Worm (Caenorhabditis elegans) whole organism, early embryonic: ENCODE measurements around the gene lgc-31.

ENCODE experiments used
- B0310.2 ChIP-seq: sonication (generic microtip); optimal IDR thresholded peaks from 2 replicates; lab custom pipeline; 2016; ENCODE audit warnings: mild to moderate bottlenecking, missing genetic modification characterization, missing compliant biosample characterization
- F13C5.2 ChIP-seq: sonication (generic microtip); optimal IDR thresholded peaks from 2 replicates; lab custom pipeline; 2017; ENCODE audit warnings: mild to moderate bottlenecking, missing genetic modification characterization, inconsistent platforms, missing compliant biosample characterization
- aly-1 ChIP-seq: sonication (generic microtip); optimal IDR thresholded peaks from 2 replicates; lab custom pipeline; 2016; ENCODE audit warnings: missing genetic modification characterization, missing compliant biosample characterization
- ama-1 ChIP-seq: fragments of 150-350 bp; optimal IDR thresholded peaks from 2 replicates; lab custom pipeline; 2014
- ceh-13 ChIP-seq: fragments of 200-800 bp; sonication (Bioruptor generic); optimal IDR thresholded peaks from 2 replicates; lab custom pipeline; 2018; ENCODE audit warnings: mild to moderate bottlenecking, missing genetic modification characterization, missing compliant biosample characterization
- ceh-36 ChIP-seq: sonication (generic microtip); optimal IDR thresholded peaks from 2 replicates; lab custom pipeline; 2016; ENCODE audit warnings: missing genetic modification characterization, inconsistent platforms, missing compliant biosample characterization
- ets-7 ChIP-seq: sonication (generic microtip); optimal IDR thresholded peaks from 2 replicates; lab custom pipeline; 2016; ENCODE audit warnings: missing genotype, missing genetic modification characterization, missing compliant biosample characterization
- flt-1 ChIP-seq: fragments of 200-800 bp; sonication (Bioruptor generic); IDR thresholded peaks from 2 replicates; pipeline ENCODE4 v1.3.6; 2022; ENCODE audit warnings: missing genetic modification characterization, missing compliant biosample characterization
- hmbx-1 ChIP-seq: sonication (generic microtip); optimal IDR thresholded peaks from 2 replicates; lab custom pipeline; 2016; ENCODE audit warnings: mild to moderate bottlenecking, missing genetic modification characterization, missing compliant biosample characterization
- hmg-4 ChIP-seq: fragments of 200-800 bp; sonication (Bioruptor generic); optimal IDR thresholded peaks from 2 replicates; lab custom pipeline; 2018; ENCODE audit warnings: mild to moderate bottlenecking, missing genetic modification characterization, missing compliant biosample characterization
- hnd-1 ChIP-seq: sonication (generic microtip); optimal IDR thresholded peaks from 2 replicates; lab custom pipeline; 2016; ENCODE audit warnings: missing genetic modification characterization, missing compliant biosample characterization
- pes-1 ChIP-seq: fragments of 200-800 bp; sonication (Bioruptor generic); IDR thresholded peaks from 2 replicates; pipeline ENCODE4 v1.3.6; 2022; ENCODE audit warnings: missing genetic modification reagents, missing genetic modification characterization, missing compliant biosample characterization
- scrt-1 ChIP-seq: fragments of 200-800 bp; sonication (Bioruptor generic); IDR thresholded peaks from 2 replicates; pipeline ENCODE4 v1.3.6; 2022; ENCODE audit warnings: missing genetic modification characterization, missing compliant biosample characterization
- sea-1 ChIP-seq: fragments of 200-800 bp; sonication (Bioruptor generic); conservative IDR thresholded peaks from 2 replicates; pipeline ENCODE4 v1.3.6; 2022; ENCODE audit warnings: missing genetic modification characterization, missing compliant biosample characterization
- tbx-11 ChIP-seq: fragments of 200-800 bp; sonication (Bioruptor generic); IDR thresholded peaks from 2 replicates; pipeline ENCODE4 v1.3.6; 2022; ENCODE audit warnings: missing genetic modification characterization, missing compliant biosample characterization
- tbx-37 ChIP-seq: fragments of 200-800 bp; sonication (Bioruptor generic); conservative IDR thresholded peaks from 2 replicates; pipeline ENCODE4 v1.3.6; 2022; ENCODE audit warnings: missing genetic modification reagents, missing genetic modification characterization, missing compliant biosample characterization
- tra-4 ChIP-seq: sonication (generic microtip); optimal IDR thresholded peaks from 2 replicates; lab custom pipeline; 2017; ENCODE audit warnings: missing genetic modification characterization, missing compliant biosample characterization

Gene lgc-31

DNA sequence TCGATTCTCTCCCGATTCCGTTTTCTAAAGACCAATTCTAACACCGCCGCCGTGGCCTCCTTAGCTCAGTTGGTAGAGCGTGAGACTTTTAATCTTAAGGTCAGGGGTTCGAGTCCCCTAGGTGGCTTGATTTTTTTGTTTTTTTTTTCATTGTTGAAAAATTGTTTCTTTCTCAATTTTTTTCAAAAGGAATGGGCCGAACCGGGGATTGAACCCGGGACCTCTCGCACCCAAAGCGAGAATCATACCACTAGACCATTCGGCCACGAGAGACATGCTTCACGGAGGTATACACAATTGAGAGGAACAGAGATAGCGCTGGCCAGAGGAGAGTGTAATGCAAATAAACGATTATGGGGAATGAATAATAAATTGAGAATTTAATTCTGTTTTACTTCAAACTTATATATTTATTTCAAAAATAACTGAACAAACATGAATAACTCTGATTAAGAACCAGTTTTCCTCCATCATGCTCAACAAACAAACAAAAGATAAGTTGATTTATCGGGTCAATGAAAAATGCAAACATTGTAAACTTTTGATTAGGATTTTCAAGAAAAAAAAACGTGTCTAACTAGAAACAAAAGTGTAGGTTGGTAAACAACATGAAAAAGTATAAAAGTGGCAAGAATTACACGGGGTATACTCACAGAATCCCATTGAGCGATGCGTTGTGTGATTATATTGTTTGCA, 56.6 kb downstream of the lgc-31 start, which contains the start of gene pqn-71:
TSS of gene pqn-71 (plus strand) at position 646 of the 696 bp plus-strand sequence.
- TF ChIP-seq tbx-11 (GFP tag; lab: Robert Waterston, UW): peak; percentile 78
- peak; percentile 83 for TF ChIP-seq scrt-1 (GFP tag; lab: Robert Waterston, UW)
- TF ChIP-seq ama-1: no peak
- peak; percentile 93 for TF ChIP-seq F13C5.2 (tag; lab: Kevin White, UChicago)
- peak; percentile 67 for TF ChIP-seq flt-1 (GFP tag; lab: Robert Waterston, UW)
- peak; percentile 94 for TF ChIP-seq hmg-4
- TF ChIP-seq tra-4 (tag; lab: Kevin White, UChicago): peak; percentile 77
- TF ChIP-seq ets-7 (tag; lab: Kevin White, UChicago): peak; percentile 67
- TF ChIP-seq B0310.2: peak; percentile 57
- peak; percentile 72 for TF ChIP-seq tbx-37
- TF ChIP-seq aly-1 (tag; lab: Kevin White, UChicago): peak; percentile 81
- peak; percentile 55 for TF ChIP-seq ceh-13 (GFP tag; lab: Kevin White, UChicago)
- TF ChIP-seq sea-1 (GFP tag; lab: Robert Waterston, UW): peak; percentile 86
- peak; percentile 86 for TF ChIP-seq pes-1 (GFP tag; lab: Robert Waterston, UW)
- peak; percentile 74 for TF ChIP-seq ceh-36 (tag; lab: Kevin White, UChicago)
- TF ChIP-seq hmbx-1: peak; percentile 65
- peak; percentile 69 for TF ChIP-seq hnd-1 (tag; lab: Kevin White, UChicago)

DNA sequence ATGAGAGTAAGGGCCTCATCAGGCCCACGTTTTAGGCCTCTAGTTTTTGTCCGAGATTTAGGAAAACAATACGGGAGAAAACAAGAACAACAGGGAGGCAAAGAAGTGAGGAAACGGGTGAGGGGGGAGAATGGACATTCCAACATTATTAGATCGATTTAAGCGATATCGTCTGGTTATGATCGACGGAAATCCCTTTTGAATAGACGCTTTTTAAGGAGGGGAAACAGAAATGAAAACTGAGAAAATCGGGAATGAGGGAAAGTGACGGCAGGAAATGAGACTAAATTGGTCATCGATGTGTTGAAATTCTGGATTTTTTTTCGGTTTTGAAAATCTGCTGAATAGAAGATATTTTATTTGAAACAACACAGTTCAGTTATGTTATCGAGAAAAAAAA, 57.4 kb downstream of the lgc-31 start, which contains the start of gene rocf-1:
TSS of gene rocf-1 (minus strand) at position 101 of the 400 bp plus-strand sequence.
- TF ChIP-seq flt-1 (GFP tag; lab: Robert Waterston, UW) (no peak), tbx-37 (no peak), F13C5.2 (tag; lab: Kevin White, UChicago) (no peak), aly-1 (tag; lab: Kevin White, UChicago) (no peak), hnd-1 (tag; lab: Kevin White, UChicago) (no peak), tbx-11 (GFP tag; lab: Robert Waterston, UW) (no peak), sea-1 (GFP tag; lab: Robert Waterston, UW) (no peak), pes-1 (GFP tag; lab: Robert Waterston, UW) (no peak), B0310.2 (no peak), ama-1 (no peak), scrt-1 (GFP tag; lab: Robert Waterston, UW) (no peak), hmg-4 (no peak), ceh-13 (GFP tag; lab: Kevin White, UChicago) (no peak), tra-4 (tag; lab: Kevin White, UChicago) (no peak)
